Worm (Caenorhabditis elegans) whole organism, L1 larva: Measurements from ENCODE around the gene C39B10.5.

Experiments used
- C04F5.9 ChIP-seq: sonication (generic microtip); optimal IDR thresholded peaks from 2 replicates; lab custom pipeline; 2016; ENCODE audit warnings: missing genetic modification characterization, missing compliant biosample characterization
- C16A3.4 ChIP-seq: fragments of 150-350 bp; optimal IDR thresholded peaks from 2 replicates; lab custom pipeline; 2014; ENCODE audit warnings: missing biosample characterization, missing genetic modification characterization
- C34B4.2 ChIP-seq: sonication (generic microtip); optimal IDR thresholded peaks from 2 replicates; lab custom pipeline; 2017; ENCODE audit warnings: mild to moderate bottlenecking, missing genetic modification characterization, missing compliant biosample characterization
- F16B12.6 ChIP-seq: fragments of 150-350 bp; optimal IDR thresholded peaks from 2 replicates; lab custom pipeline; 2014; ENCODE audit warnings: missing biosample characterization, missing genetic modification characterization
- alr-1 ChIP-seq: fragments of 200-800 bp; sonication (Bioruptor generic); optimal IDR thresholded peaks from 2 replicates; lab custom pipeline; 2018; ENCODE audit warnings: borderline replicate concordance, mild to moderate bottlenecking, missing genetic modification characterization, missing compliant biosample characterization
- ama-1 ChIP-seq: fragments of 150-350 bp; optimal IDR thresholded peaks from 2 replicates; lab custom pipeline; 2014
- blmp-1 ChIP-seq: fragments of 150-350 bp; optimal IDR thresholded peaks from 2 replicates; lab custom pipeline; 2014; ENCODE audit warnings: missing biosample characterization, missing genetic modification characterization
- ceh-63 ChIP-seq: fragments of 200-800 bp; sonication (Bioruptor generic); optimal IDR thresholded peaks from 2 replicates; lab custom pipeline; 2018; ENCODE audit warnings: mild to moderate bottlenecking, missing genetic modification characterization, missing compliant biosample characterization
- ceh-8 ChIP-seq: fragments of 200-800 bp; sonication (Bioruptor generic); optimal IDR thresholded peaks from 2 replicates; lab custom pipeline; 2018; ENCODE audit warnings: mild to moderate bottlenecking, missing genetic modification characterization, moderate library complexity, missing compliant biosample characterization
- ceh-82 ChIP-seq, 3 experiments: fragments of 150-350 bp in 1 of 3; sonication (generic microtip) in 2 of 3; optimal IDR thresholded peaks; 2 replicates each; lab custom pipeline; 2014 to 2017; ENCODE audit warnings: missing biosample characterization in 3 of 3, missing genetic modification characterization in 3 of 3
- ceh-88 ChIP-seq: fragments of 200-800 bp; sonication (Bioruptor generic); IDR thresholded peaks from 2 replicates; pipeline ENCODE4 v1.3.6; 2022; ENCODE audit warnings: missing genetic modification characterization, missing compliant biosample characterization
- ceh-90 ChIP-seq: sonication (generic microtip); optimal IDR thresholded peaks from 2 replicates; lab custom pipeline; 2016; ENCODE audit warnings: missing genetic modification characterization, missing compliant biosample characterization
- ces-1 ChIP-seq: fragments of 150-350 bp; optimal IDR thresholded peaks from 2 replicates; lab custom pipeline; 2014; ENCODE audit warnings: missing biosample characterization, missing genetic modification reagents, missing genetic modification characterization
- dpl-1 ChIP-seq, 3 experiments: fragments of 150-350 bp in 2 of 3; sonication (generic microtip) in 1 of 3; optimal IDR thresholded peaks; 2 replicates each; lab custom pipeline; 2014 to 2017; ENCODE audit warnings: missing biosample characterization in 3 of 3, missing genetic modification characterization in 3 of 3, missing genetic modification reagents in 3 of 3
- egl-13 ChIP-seq: sonication (generic microtip); optimal IDR thresholded peaks from 2 replicates; lab custom pipeline; 2016; ENCODE audit warnings: missing genotype, missing genetic modification reagents, missing genetic modification characterization, missing compliant biosample characterization
- egl-27 ChIP-seq, 2 experiments: fragments of 150-350 bp in 1 of 2; sonication (generic microtip); optimal IDR thresholded peaks; 3 replicates each; lab custom pipeline; 2017 to 2018; ENCODE audit warnings: missing biosample characterization in 2 of 2, missing genetic modification characterization in 2 of 2, missing genetic modification reagents in 2 of 2
- ets-5 ChIP-seq: fragments of 200-800 bp; sonication (Bioruptor generic); IDR thresholded peaks from 2 replicates; pipeline ENCODE4 v1.3.6; 2022; ENCODE audit warnings: missing genetic modification characterization, missing compliant biosample characterization
- fkh-4 ChIP-seq: sonication (generic microtip); optimal IDR thresholded peaks from 2 replicates; lab custom pipeline; 2016; ENCODE audit warnings: missing compliant biosample characterization, missing genetic modification characterization, borderline replicate concordance
- grh-1 ChIP-seq: fragments of 200-800 bp; sonication (Bioruptor generic); IDR thresholded peaks from 2 replicates; pipeline ENCODE4 v1.3.6; 2022; ENCODE audit warnings: missing genetic modification reagents, missing genetic modification characterization, missing compliant biosample characterization
- hlh-4 ChIP-seq: sonication (generic microtip); optimal IDR thresholded peaks from 2 replicates; lab custom pipeline; 2016; ENCODE audit warnings: mild to moderate bottlenecking, missing genetic modification characterization, missing compliant biosample characterization
- hpl-2 ChIP-seq: fragments of 150-350 bp; optimal IDR thresholded peaks from 2 replicates; lab custom pipeline; 2014; ENCODE audit warnings: missing biosample characterization, missing genetic modification reagents, missing genetic modification characterization
- irx-1 ChIP-seq: sonication (generic microtip); optimal IDR thresholded peaks from 2 replicates; lab custom pipeline; 2016; ENCODE audit warnings: missing genetic modification characterization, missing compliant biosample characterization
- lin-13 ChIP-seq: fragments of 150-350 bp; optimal IDR thresholded peaks from 2 replicates; lab custom pipeline; 2014; ENCODE audit warnings: missing biosample characterization, missing genetic modification reagents, missing genetic modification characterization
- lin-15B ChIP-seq: fragments of 150-350 bp; sonication (generic microtip); optimal IDR thresholded peaks from 3 replicates; lab custom pipeline; 2014; ENCODE audit warnings: missing biosample characterization, missing genetic modification characterization
- lin-35 ChIP-seq, 2 experiments: fragments of 150-350 bp; optimal IDR thresholded peaks; 2 replicates each; lab custom pipeline; 2014; ENCODE audit warnings: missing biosample characterization in 2 of 2, missing genetic modification characterization in 2 of 2, missing genetic modification reagents in 2 of 2
- lsy-2 ChIP-seq, 2 experiments: fragments of 150-350 bp; optimal IDR thresholded peaks; 2 replicates each; lab custom pipeline; 2014; ENCODE audit warnings: missing biosample characterization in 2 of 2, missing genetic modification characterization in 2 of 2
- mef-2 ChIP-seq: fragments of 150-350 bp; optimal IDR thresholded peaks from 2 replicates; lab custom pipeline; 2014; ENCODE audit warnings: missing biosample characterization, missing genetic modification characterization
- mep-1 ChIP-seq: fragments of 150-350 bp; optimal IDR thresholded peaks from 2 replicates; lab custom pipeline; 2014; ENCODE audit warnings: missing biosample characterization, missing genetic modification characterization
- nhr-12 ChIP-seq: sonication (generic microtip); optimal IDR thresholded peaks from 2 replicates; lab custom pipeline; 2017; ENCODE audit warnings: missing biosample characterization, missing genetic modification characterization
- nhr-20 ChIP-seq: sonication (generic microtip); optimal IDR thresholded peaks from 2 replicates; lab custom pipeline; 2016; ENCODE audit warnings: mild to moderate bottlenecking, missing genetic modification characterization, missing compliant biosample characterization
- nhr-47 ChIP-seq: sonication (generic microtip); optimal IDR thresholded peaks from 2 replicates; lab custom pipeline; 2016; ENCODE audit warnings: mild to moderate bottlenecking, missing genetic modification characterization, moderate library complexity, missing compliant biosample characterization
- nhr-71 ChIP-seq: sonication (generic microtip); optimal IDR thresholded peaks from 2 replicates; lab custom pipeline; 2016; ENCODE audit warnings: mild to moderate bottlenecking, missing genetic modification characterization, moderate library complexity, missing compliant biosample characterization
- nhr-84 ChIP-seq: sonication (generic microtip); optimal IDR thresholded peaks from 2 replicates; lab custom pipeline; 2017; ENCODE audit warnings: missing biosample characterization, missing genetic modification characterization
- nhr-85 ChIP-seq: sonication (generic microtip); peaks from one replicate; lab custom pipeline; 2016; ENCODE audit warnings: missing genetic modification characterization, inconsistent platforms, missing compliant biosample characterization
- nhr-90 ChIP-seq: sonication (generic microtip); optimal IDR thresholded peaks from 2 replicates; lab custom pipeline; 2016; ENCODE audit warnings: mild to moderate bottlenecking, missing genetic modification characterization, missing compliant biosample characterization; ENCODE audit not compliant: poor library complexity
- pax-3 ChIP-seq: fragments of 200-800 bp; sonication (Bioruptor generic); optimal IDR thresholded peaks from 2 replicates; lab custom pipeline; 2018; ENCODE audit warnings: mild to moderate bottlenecking, missing genetic modification characterization, moderate library complexity, missing compliant biosample characterization
- rnt-1 ChIP-seq: sonication (generic microtip); optimal IDR thresholded peaks from 2 replicates; lab custom pipeline; 2016; ENCODE audit warnings: mild to moderate bottlenecking, missing genetic modification characterization, moderate library complexity, missing compliant biosample characterization
- snpc-4 ChIP-seq: fragments of 150-350 bp; optimal IDR thresholded peaks from 2 replicates; lab custom pipeline; 2014; ENCODE audit warnings: missing biosample characterization, missing genetic modification characterization
- snu-23 ChIP-seq: sonication (generic microtip); optimal IDR thresholded peaks from 2 replicates; lab custom pipeline; 2016; ENCODE audit warnings: missing genetic modification characterization, missing compliant biosample characterization
- sup-37 ChIP-seq: fragments of 200-800 bp; sonication (Bioruptor generic); optimal IDR thresholded peaks from 2 replicates; lab custom pipeline; 2018; ENCODE audit warnings: mild to moderate bottlenecking, missing genetic modification characterization, missing compliant biosample characterization
- swsn-7 ChIP-seq: sonication (generic microtip); optimal IDR thresholded peaks from 2 replicates; lab custom pipeline; 2016; ENCODE audit warnings: missing genetic modification characterization, missing compliant biosample characterization
- unc-130 ChIP-seq: fragments of 150-350 bp; optimal IDR thresholded peaks from 2 replicates; lab custom pipeline; 2017; ENCODE audit warnings: missing biosample characterization, missing genetic modification characterization, inconsistent platforms
- unc-30 ChIP-seq: sonication (generic microtip); optimal IDR thresholded peaks from 2 replicates; lab custom pipeline; 2017; ENCODE audit warnings: missing biosample characterization, missing genetic modification characterization
- unc-86 ChIP-seq: sonication (generic microtip); optimal IDR thresholded peaks from 2 replicates; lab custom pipeline; 2016; ENCODE audit warnings: missing genetic modification characterization, missing compliant biosample characterization
- vab-15 ChIP-seq: sonication (generic microtip); optimal IDR thresholded peaks from 2 replicates; lab custom pipeline; 2017; ENCODE audit warnings: missing genotype, mild to moderate bottlenecking, missing genetic modification characterization, missing compliant biosample characterization
- xbp-1 ChIP-seq: sonication (generic microtip); optimal IDR thresholded peaks from 2 replicates; lab custom pipeline; 2016; ENCODE audit warnings: missing genetic modification characterization, missing compliant biosample characterization
- zip-4 ChIP-seq: fragments of 200-800 bp; sonication (Bioruptor generic); optimal IDR thresholded peaks from 2 replicates; lab custom pipeline; 2018; ENCODE audit warnings: mild to moderate bottlenecking, missing genetic modification characterization, moderate library complexity, missing compliant biosample characterization
- ztf-11 ChIP-seq, 2 experiments: sonication (generic microtip); optimal IDR thresholded peaks; 2 replicates each; lab custom pipeline; 2016 to 2017; ENCODE audit warnings: missing genetic modification characterization in 2 of 2, missing biosample characterization in 1 of 2, missing compliant biosample characterization in 1 of 2
- ztf-4 ChIP-seq: fragments of 150-350 bp; optimal IDR thresholded peaks from 2 replicates; lab custom pipeline; 2014; ENCODE audit warnings: missing biosample characterization, missing genetic modification characterization

Gene C39B10.5

ce11 chrX:10410539-10410938 lies 36.6 kb upstream of the C39B10.5 start (continued):
- no peak for TF ChIP-seq fkh-4 (tag; lab: Kevin White, UChicago)
- TF ChIP-seq egl-27 (tag; optimal IDR thresholded peaks at IDR 0.05; lab: Kevin White, UChicago): no peak
- no peak for TF ChIP-seq ztf-4
- no peak for TF ChIP-seq hlh-4 (tag; lab: Kevin White, UChicago)
- TF ChIP-seq snpc-4 (tag; lab: Kevin White, UChicago): no peak
- TF ChIP-seq C34B4.2 (tag; lab: Kevin White, UChicago): no peak
- TF ChIP-seq rnt-1 (tag; lab: Kevin White, UChicago): peak; percentile 64
- TF ChIP-seq nhr-84 (tag; lab: Kevin White, UChicago): no peak

ce11 chrX:10412425-10412824 lies 34.7 kb upstream of the C39B10.5 start, which contains the start of gene acr-8:
TSS of gene acr-8 (plus strand) at chrX:10412725.
- TF ChIP-seq nhr-84 (tag; lab: Kevin White, UChicago): no peak
- TF ChIP-seq nhr-85: peak; percentile 13
- no peak for TF ChIP-seq xbp-1 (tag; lab: Kevin White, UChicago)

- TF ChIP-seq alr-1 (tag; lab: Kevin White, UChicago) (no peak), F16B12.6 (tag; lab: Kevin White, UChicago) (peak; percentile 97), swsn-7 (tag; lab: Kevin White, UChicago) (peak; percentile 70), ama-1 (lab: Kevin White, UChicago) (no peak), nhr-20 (tag; lab: Kevin White, UChicago) (peak; percentile 68), lsy-2 (tag; optimal IDR thresholded peaks at IDR 0.05; lab: Kevin White, UChicago) (peak; percentile 47 to 74), fkh-4 (tag; lab: Kevin White, UChicago) (no peak), mef-2 (tag; lab: Kevin White, UChicago) (no peak), C16A3.4 (peak; percentile 70), mep-1 (peak; percentile 90), ceh-90 (tag; lab: Kevin White, UChicago) (no peak), vab-15 (tag; lab: Kevin White, UChicago) (no peak), nhr-71 (peak; percentile 70), nhr-12 (tag; lab: Kevin White, UChicago) (no peak), ceh-63 (GFP tag; lab: Kevin White, UChicago) (no peak), egl-27 (tag; optimal IDR thresholded peaks at IDR 0.05; lab: Kevin White, UChicago) (no peak), ets-5 (GFP tag; lab: Robert Waterston, UW) (no peak), C04F5.9 (tag; lab: Kevin White, UChicago) (no peak), dpl-1 (GFP tag; optimal IDR thresholded peaks at IDR 0.05; lab: Kevin White, UChicago) (peak; percentile 35 to 63 (median 40)), zip-4 (GFP tag; lab: Kevin White, UChicago) (peak; percentile 73), nhr-47 (tag; lab: Kevin White, UChicago) (peak; percentile 60), grh-1 (GFP tag; lab: Robert Waterston, UW) (no peak; the same call in 1 of the 2 replicates), ceh-88 (no peak), snu-23 (GFP tag; lab: Kevin White, UChicago) (peak; percentile 80), pax-3 (tag; lab: Kevin White, UChicago) (no peak), unc-130 (tag; lab: Kevin White, UChicago) (peak; percentile 52), lin-35 (GFP tag; optimal IDR thresholded peaks at IDR 0.05; lab: Kevin White, UChicago) (peak; percentile 43 to 77), irx-1 (tag; lab: Kevin White, UChicago) (peak; percentile 29), ceh-8 (GFP tag; lab: Kevin White, UChicago) (no peak), unc-30 (no peak), unc-86 (no peak), hpl-2 (GFP tag; lab: Kevin White, UChicago) (no peak), lin-13 (GFP tag; lab: Kevin White, UChicago) (no peak), ztf-4 (no peak), sup-37 (GFP tag; lab: Kevin White, UChicago) (no peak), ceh-82 (tag; optimal IDR thresholded peaks at IDR 0.05; lab: Kevin White, UChicago) (peak; percentile 48 to 85 (median 53)), lin-15B (tag; lab: Kevin White, UChicago) (no peak), nhr-90 (tag; lab: Kevin White, UChicago) (peak; percentile 43), C34B4.2 (tag; lab: Kevin White, UChicago) (no peak), ces-1 (no peak), egl-13 (tag; lab: Kevin White, UChicago) (no peak), ztf-11 (tag; optimal IDR thresholded peaks at IDR 0.05; lab: Kevin White, UChicago) (peak in 1 of 2 experiments; percentile 3), blmp-1 (peak; percentile 79)
Measured at ce11 chrX:10419743-10420142, 27.4 kb upstream of the C39B10.5 start, which contains the start of gene cdk-11.2. TSS of gene cdk-11.2 (minus strand) at chrX:10419765.
